Worm (Caenorhabditis elegans) whole organism, L4 larva: ENCODE measurements around the gene slo-2.

ENCODE experiments used
- F10B5.3 ChIP-seq: sonication (generic microtip); optimal IDR thresholded peaks from 2 replicates; lab custom pipeline; 2016; ENCODE audit warnings: mild to moderate bottlenecking, missing genetic modification characterization, missing compliant biosample characterization
- Y48G9A.11 ChIP-seq: fragments of 200-800 bp; sonication (Bioruptor generic); IDR thresholded peaks from 2 replicates; pipeline ENCODE4 v1.3.6; 2022; ENCODE audit warnings: missing genetic modification reagents, missing genetic modification characterization, missing compliant biosample characterization
- ZK546.5 ChIP-seq, 2 experiments: sonication (generic microtip); optimal IDR thresholded peaks; 2 replicates each; lab custom pipeline; 2017; ENCODE audit warnings: missing biosample characterization in 2 of 2, missing genetic modification characterization in 2 of 2
- aha-1 ChIP-seq: fragments of 150-350 bp; peaks from one replicate; lab custom pipeline; 2014; ENCODE audit warnings: missing biosample characterization, missing genetic modification characterization
- aly-2 ChIP-seq: sonication (generic microtip); optimal IDR thresholded peaks from 2 replicates; lab custom pipeline; 2018; ENCODE audit warnings: missing biosample characterization, missing genetic modification characterization
- arid-1 ChIP-seq: fragments of 200-800 bp; sonication (Bioruptor generic); conservative IDR thresholded peaks from 2 replicates; pipeline ENCODE4 v1.3.6; 2022; ENCODE audit warnings: missing genetic modification reagents, missing genetic modification characterization, missing compliant biosample characterization
- attf-4 ChIP-seq: sonication (generic microtip); optimal IDR thresholded peaks from 3 replicates; lab custom pipeline; 2017; ENCODE audit warnings: missing biosample characterization, missing genetic modification characterization
- ceh-20 ChIP-seq: fragments of 200-800 bp; sonication (Bioruptor generic); IDR thresholded peaks from 2 replicates; pipeline ENCODE4 v1.3.6; 2022; ENCODE audit warnings: missing genetic modification reagents, missing genetic modification characterization, missing compliant biosample characterization
- ceh-62 ChIP-seq: sonication (generic microtip); optimal IDR thresholded peaks from 2 replicates; lab custom pipeline; 2017; ENCODE audit warnings: missing biosample characterization, missing genetic modification characterization
- ceh-82 ChIP-seq: sonication (generic microtip); optimal IDR thresholded peaks from 2 replicates; lab custom pipeline; 2017; ENCODE audit warnings: missing biosample characterization, missing genetic modification characterization
- cey-2 ChIP-seq: sonication (generic microtip); optimal IDR thresholded peaks from 3 replicates; lab custom pipeline; 2017; ENCODE audit warnings: missing genetic modification characterization, mild to moderate bottlenecking, missing compliant biosample characterization, antibody characterized with exemption, borderline replicate concordance; ENCODE audit not compliant: insufficient read depth
- ctbp-1 ChIP-seq: fragments of 200-800 bp; sonication (Bioruptor generic); IDR thresholded peaks from 2 replicates; pipeline ENCODE4 v1.3.6; 2022; ENCODE audit warnings: missing genetic modification reagents, missing genetic modification characterization, missing compliant biosample characterization
- daf-12 ChIP-seq: fragments of 150-350 bp; optimal IDR thresholded peaks from 2 replicates; lab custom pipeline; 2014; ENCODE audit warnings: missing biosample characterization, missing genetic modification reagents, missing genetic modification characterization
- daf-16 ChIP-seq, 3 experiments: sonication (generic microtip); optimal IDR thresholded peaks; 2 replicates each; lab custom pipeline; 2016 to 2017; ENCODE audit warnings: missing genetic modification characterization in 3 of 3, missing genetic modification reagents in 3 of 3, mild to moderate bottlenecking in 2 of 3, missing compliant biosample characterization in 2 of 3, missing biosample characterization in 1 of 3, moderate library complexity in 1 of 3
- daf-8 ChIP-seq: fragments of 200-800 bp; sonication (Bioruptor generic); IDR thresholded peaks from 2 replicates; pipeline ENCODE4 v1.3.6; 2022; ENCODE audit warnings: missing genetic modification characterization, missing compliant biosample characterization
- dmd-8 ChIP-seq: fragments of 200-800 bp; sonication (Bioruptor generic); IDR thresholded peaks from 2 replicates; pipeline ENCODE4 v1.3.6; 2022; ENCODE audit warnings: missing genetic modification characterization, missing compliant biosample characterization
- dmd-9 ChIP-seq: fragments of 200-800 bp; sonication (Bioruptor generic); IDR thresholded peaks from 2 replicates; pipeline ENCODE4 v1.3.6; 2022; ENCODE audit warnings: missing genetic modification reagents, missing genetic modification characterization, missing compliant biosample characterization
- dpl-1 ChIP-seq: fragments of 150-350 bp; optimal IDR thresholded peaks from 2 replicates; lab custom pipeline; 2014; ENCODE audit warnings: missing biosample characterization, missing genetic modification reagents, missing genetic modification characterization
- fkh-10 ChIP-seq: fragments of 150-350 bp; optimal IDR thresholded peaks from 2 replicates; lab custom pipeline; 2014; ENCODE audit warnings: missing biosample characterization, missing genetic modification reagents, missing genetic modification characterization
- hlh-11 ChIP-seq: fragments of 200-800 bp; sonication (Bioruptor generic); optimal IDR thresholded peaks from 2 replicates; lab custom pipeline; 2018; ENCODE audit warnings: mild to moderate bottlenecking, missing genetic modification characterization, missing compliant biosample characterization
- hlh-30 ChIP-seq: sonication (generic microtip); optimal IDR thresholded peaks from 2 replicates; lab custom pipeline; 2017; ENCODE audit warnings: antibody characterized with exemption, mild to moderate bottlenecking, missing genetic modification characterization, missing compliant biosample characterization; ENCODE audit not compliant: insufficient read depth
- lim-7 ChIP-seq: fragments of 200-800 bp; sonication (Bioruptor generic); IDR thresholded peaks from 2 replicates; pipeline ENCODE4 v1.3.6; 2022; ENCODE audit warnings: missing genetic modification characterization, missing compliant biosample characterization
- lin-13 ChIP-seq: fragments of 150-350 bp; optimal IDR thresholded peaks from 2 replicates; lab custom pipeline; 2014; ENCODE audit warnings: missing biosample characterization, missing genetic modification reagents, missing genetic modification characterization
- lir-3 ChIP-seq: sonication (generic microtip); optimal IDR thresholded peaks from 2 replicates; lab custom pipeline; 2016; ENCODE audit warnings: mild to moderate bottlenecking, missing genetic modification characterization, missing compliant biosample characterization
- lsy-2 ChIP-seq, 2 experiments: fragments of 150-350 bp in 1 of 2; sonication (generic microtip) in 1 of 2; optimal IDR thresholded peaks; 2 replicates each; lab custom pipeline; 2014 to 2017; ENCODE audit warnings: missing biosample characterization in 2 of 2, missing genetic modification characterization in 2 of 2
- mdl-1 ChIP-seq, 2 experiments: fragments of 150-350 bp in 1 of 2; sonication (generic microtip) in 1 of 2; optimal IDR thresholded peaks; 2 replicates each; lab custom pipeline; 2014 to 2017; ENCODE audit warnings: missing biosample characterization in 2 of 2, missing genetic modification characterization in 2 of 2
- mdt-29 ChIP-seq: fragments of 200-800 bp; sonication (Bioruptor generic); IDR thresholded peaks from 2 replicates; pipeline ENCODE4 v1.3.6; 2022; ENCODE audit warnings: missing genetic modification reagents, missing genetic modification characterization, missing compliant biosample characterization
- mes-2 ChIP-seq: sonication (generic microtip); optimal IDR thresholded peaks from 2 replicates; lab custom pipeline; 2016; ENCODE audit warnings: missing genotype, mild to moderate bottlenecking, missing genetic modification characterization, missing compliant biosample characterization; ENCODE audit not compliant: poor library complexity, severe bottlenecking
- mxl-3 ChIP-seq: fragments of 200-800 bp; sonication (Bioruptor generic); optimal IDR thresholded peaks from 2 replicates; lab custom pipeline; 2018; ENCODE audit warnings: mild to moderate bottlenecking, missing genetic modification characterization, missing compliant biosample characterization
- nhr-10 ChIP-seq: fragments of 150-350 bp; optimal IDR thresholded peaks from 2 replicates; lab custom pipeline; 2014; ENCODE audit warnings: missing biosample characterization, missing genetic modification characterization
- nhr-102 ChIP-seq: sonication (generic microtip); optimal IDR thresholded peaks from 2 replicates; lab custom pipeline; 2016; ENCODE audit warnings: mild to moderate bottlenecking, missing genetic modification characterization, moderate library complexity, missing compliant biosample characterization
- nhr-28 ChIP-seq: fragments of 150-350 bp; optimal IDR thresholded peaks from 2 replicates; lab custom pipeline; 2014; ENCODE audit warnings: missing biosample characterization, missing genetic modification characterization
- nhr-42 ChIP-seq: fragments of 200-800 bp; sonication (Bioruptor generic); IDR thresholded peaks from 2 replicates; pipeline ENCODE4 v1.3.6; 2022; ENCODE audit warnings: missing genetic modification characterization, missing compliant biosample characterization
- nhr-48 ChIP-seq: sonication (generic microtip); optimal IDR thresholded peaks from 2 replicates; lab custom pipeline; 2016; ENCODE audit warnings: mild to moderate bottlenecking, missing genetic modification characterization, missing compliant biosample characterization
- php-3 ChIP-seq: fragments of 200-800 bp; sonication (Bioruptor generic); IDR thresholded peaks from 2 replicates; pipeline ENCODE4 v1.3.6; 2022; ENCODE audit warnings: missing genetic modification reagents, missing genetic modification characterization, missing compliant biosample characterization
- pqm-1 ChIP-seq: sonication (generic microtip); optimal IDR thresholded peaks from 2 replicates; lab custom pipeline; 2017; ENCODE audit warnings: missing biosample characterization, missing genetic modification characterization
- sdz-12 ChIP-seq: fragments of 200-800 bp; sonication (Bioruptor generic); optimal IDR thresholded peaks from 2 replicates; lab custom pipeline; 2018; ENCODE audit warnings: mild to moderate bottlenecking, missing genetic modification characterization, missing compliant biosample characterization
- set-16 ChIP-seq: fragments of 200-800 bp; sonication (Bioruptor generic); IDR thresholded peaks from 2 replicates; pipeline ENCODE4 v1.3.6; 2022; ENCODE audit warnings: missing genetic modification reagents, missing genetic modification characterization, missing compliant biosample characterization
- tag-97 ChIP-seq: fragments of 200-800 bp; sonication (Bioruptor generic); IDR thresholded peaks from 2 replicates; pipeline ENCODE4 v1.3.6; 2022; ENCODE audit warnings: missing genetic modification characterization, missing compliant biosample characterization
- unc-130 ChIP-seq: sonication (generic microtip); optimal IDR thresholded peaks from 2 replicates; lab custom pipeline; 2016; ENCODE audit warnings: missing genetic modification reagents, missing genetic modification characterization, missing compliant biosample characterization
- zfp-3 ChIP-seq: fragments of 200-800 bp; sonication (Bioruptor generic); conservative IDR thresholded peaks from 2 replicates; pipeline ENCODE4 v1.3.6; 2022; ENCODE audit warnings: missing genetic modification reagents, missing genetic modification characterization, missing compliant biosample characterization
- zip-11 ChIP-seq: fragments of 200-800 bp; sonication (Bioruptor generic); IDR thresholded peaks from 2 replicates; pipeline ENCODE4 v1.3.6; 2022; ENCODE audit warnings: missing genetic modification characterization, missing compliant biosample characterization
- ztf-11 ChIP-seq: fragments of 150-350 bp; optimal IDR thresholded peaks from 2 replicates; lab custom pipeline; 2014; ENCODE audit warnings: missing biosample characterization, missing genetic modification characterization

slo-2 gene

ce11 chrX:11435488-11435887, 29.8 kb upstream of the slo-2 start:
- TF ChIP-seq aha-1 (tag; lab: Kevin White, UChicago) (peak; percentile 95), Y48G9A.11 (GFP tag; lab: Robert Waterston, UW) (no peak)

- TF ChIP-seq F10B5.3 (tag; lab: Kevin White, UChicago) (no peak), lin-13 (no peak), pqm-1 (tag; lab: Kevin White, UChicago) (no peak), nhr-10 (tag; lab: Kevin White, UChicago) (no peak), zfp-3 (GFP tag; lab: Robert Waterston, UW) (no peak), ceh-20 (no peak), fkh-10 (no peak)
Measured at ce11 chrX:11433488-11433887, 27.8 kb upstream of the slo-2 start, which contains the start of gene hum-4. Gene hum-4, minus strand, starts transcription at chrX:11433588.

ce11 chrX:11427550-11427949, 21.8 kb upstream of the slo-2 start:
- no peak for TF ChIP-seq lir-3 (tag; lab: Kevin White, UChicago)
- peak; percentile 93 for TF ChIP-seq aha-1 (tag; lab: Kevin White, UChicago)

- TF ChIP-seq hlh-11 (tag; lab: Kevin White, UChicago), result peak; percentile 20
- TF ChIP-seq ceh-62 (tag; lab: Kevin White, UChicago), result no peak
- TF ChIP-seq sdz-12 (GFP tag; lab: Kevin White, UChicago), result no peak
- TF ChIP-seq ctbp-1, result no peak
- TF ChIP-seq mdt-29 (GFP tag; lab: Robert Waterston, UW), result no peak
- TF ChIP-seq aly-2, result no peak
- TF ChIP-seq aha-1 (tag; lab: Kevin White, UChicago), result peak; percentile 45
- no peak for TF ChIP-seq ztf-11 (tag; lab: Kevin White, UChicago)
- TF ChIP-seq unc-130 (GFP tag; lab: Kevin White, UChicago), result no peak
- no peak for TF ChIP-seq zip-11 (GFP tag; lab: Robert Waterston, UW)
- TF ChIP-seq attf-4, result no peak
- peak; percentile 36 for TF ChIP-seq pqm-1 (tag; lab: Kevin White, UChicago)
- TF ChIP-seq daf-12, result no peak
- no peak for TF ChIP-seq ceh-82 (tag; lab: Kevin White, UChicago)
- no peak for TF ChIP-seq daf-8
- no peak for TF ChIP-seq mes-2 (tag; lab: Kevin White, UChicago)
- no peak for TF ChIP-seq zfp-3 (GFP tag; lab: Robert Waterston, UW)
- TF ChIP-seq dmd-8, result no peak
- no peak for TF ChIP-seq daf-16 (GFP tag; optimal IDR thresholded peaks at IDR 0.05; lab: Kevin White, UChicago)
- peak; percentile 86 for TF ChIP-seq daf-16 (tag; optimal IDR thresholded peaks at IDR 0.05; lab: Kevin White, UChicago)
- TF ChIP-seq nhr-28 (tag; lab: Kevin White, UChicago), result peak; percentile 14
- no peak for TF ChIP-seq ZK546.5 (tag; optimal IDR thresholded peaks at IDR 0.05; lab: Kevin White, UChicago)
- TF ChIP-seq nhr-102 (tag; lab: Kevin White, UChicago), result no peak
- TF ChIP-seq set-16 (GFP tag; lab: Robert Waterston, UW), result no peak
- TF ChIP-seq lsy-2 (tag; optimal IDR thresholded peaks at IDR 0.05; lab: Kevin White, UChicago), result no peak
- no peak for TF ChIP-seq dpl-1
- no peak for TF ChIP-seq nhr-10 (tag; lab: Kevin White, UChicago)
- no peak for TF ChIP-seq ceh-20
- no peak for TF ChIP-seq cey-2 (tag; lab: Kevin White, UChicago)
- TF ChIP-seq, all 104 proteins: peak for 5
Measured at ce11 chrX:11426647-11427046, 20.9 kb upstream of the slo-2 start.

ce11 chrX:11419988-11420387, 14.3 kb upstream of the slo-2 start, which contains the start of gene F46C3.6:
Gene F46C3.6, minus strand, starts transcription at chrX:11420074.
- no peak for TF ChIP-seq nhr-48 (tag; lab: Kevin White, UChicago)
- TF ChIP-seq mes-2 (tag; lab: Kevin White, UChicago), result no peak
- peak; percentile 22 for TF ChIP-seq hlh-30 (tag; lab: Kevin White, UChicago)
- no peak for TF ChIP-seq daf-8
- TF ChIP-seq mdl-1 (tag; optimal IDR thresholded peaks at IDR 0.05; lab: Kevin White, UChicago), result peak in 1 of 2 experiments; percentile 7
- 0 out of 2 replicates have a peak, but pooled peaks have one; percentile 39 for TF ChIP-seq tag-97
- TF ChIP-seq dmd-9 (GFP tag; lab: Robert Waterston, UW), result no peak
- TF ChIP-seq fkh-10, result no peak
- peak; percentile 13 for TF ChIP-seq hlh-11 (tag; lab: Kevin White, UChicago)
- 0 out of 2 replicates have a peak, but pooled peaks have one; percentile 36 for TF ChIP-seq lim-7 (GFP tag; lab: Robert Waterston, UW)
- no peak for TF ChIP-seq Y48G9A.11 (GFP tag; lab: Robert Waterston, UW)
- TF ChIP-seq php-3, result no peak
- TF ChIP-seq mxl-3, result peak; percentile 10
- TF ChIP-seq arid-1 (GFP tag; lab: Robert Waterston, UW), result no peak
- TF ChIP-seq mdt-29 (GFP tag; lab: Robert Waterston, UW), result no peak
- no peak for TF ChIP-seq nhr-102 (tag; lab: Kevin White, UChicago)
- no peak for TF ChIP-seq nhr-42
